Worm (Caenorhabditis elegans): ENCODE measurements around the gene Y37E11B.10.

Y37E11B.10 gene

ce11 chrIV:3579477-3579975 lies 26.7 kb downstream of the Y37E11B.10 start, which contains the start of gene Y37E11B.1 (continued):
- TF ChIP-seq skn-1 (tag; optimal IDR thresholded peaks at IDR 0.05) (peak; percentile 4), isw-1 (GFP tag; IDR thresholded peaks at IDR 0.05) (no peak), jun-1 (tag; optimal IDR thresholded peaks at IDR 0.05) (no peak), ceh-8 (GFP tag; optimal IDR thresholded peaks at IDR 0.05) (no peak), snpc-4 (tag; optimal IDR thresholded peaks at IDR 0.05) (no peak), lin-35 (GFP tag; optimal IDR thresholded peaks at IDR 0.05) (peak in 1 of 2 experiments; percentile 16), nhr-28 (tag; optimal IDR thresholded peaks at IDR 0.05) (no peak), C34B4.2 (tag; optimal IDR thresholded peaks at IDR 0.05) (no peak), fkh-4 (tag; optimal IDR thresholded peaks at IDR 0.05; ENCODE audit: borderline replicate concordance) (no peak), fkh-8 (tag; optimal IDR thresholded peaks at IDR 0.05) (peak; percentile 25), ets-5 (GFP tag; IDR thresholded peaks at IDR 0.05) (no peak), efl-1 (optimal IDR thresholded peaks at IDR 0.05) (peak in 1 of 2 experiments; percentile 53), efl-1 (GFP tag; optimal IDR thresholded peaks at IDR 0.05 in 1 of 2) (peak; percentile 38 to 91), sptf-1 (tag; optimal IDR thresholded peaks at IDR 0.05) (no peak), aha-1 (tag; optimal IDR thresholded peaks at IDR 0.05) (no peak), ceh-82 (tag; optimal IDR thresholded peaks at IDR 0.05) (no peak), irx-1 (tag; optimal IDR thresholded peaks at IDR 0.05) (no peak), hlh-4 (tag; optimal IDR thresholded peaks at IDR 0.05) (no peak)

- TF ChIP-seq dsc-1 (tag; optimal IDR thresholded peaks at IDR 0.05) (no peak), unc-130 (tag; optimal IDR thresholded peaks at IDR 0.05) (no peak), nhr-85 (tag) (peak; percentile 63), Y116A8C.19 (tag; optimal IDR thresholded peaks at IDR 0.05; ENCODE audit: borderline replicate concordance) (no peak)
Observed at ce11 chrIV:3578667-3579066, 27.6 kb downstream of the Y37E11B.10 start.

ce11 chrIV:3578155-3578554 lies 28.1 kb downstream of the Y37E11B.10 start, which contains the start of gene Y37E11B.2:
Y37E11B.2 (plus strand) TSS chrIV:3578455.
- TF ChIP-seq grh-1 (GFP tag; IDR thresholded peaks at IDR 0.05) = no peak
- TF ChIP-seq mab-9 (GFP tag; IDR thresholded peaks at IDR 0.05) = no peak
- TF ChIP-seq unc-62 (GFP tag; optimal IDR thresholded peaks at IDR 0.05) = no peak
- no peak for TF ChIP-seq skn-1 (tag; optimal IDR thresholded peaks at IDR 0.05)
- TF ChIP-seq jun-1 (tag; optimal IDR thresholded peaks at IDR 0.05) = no peak
- no peak for TF ChIP-seq lin-14 (GFP tag; optimal IDR thresholded peaks at IDR 0.05)
- no peak for TF ChIP-seq fkh-8 (tag; optimal IDR thresholded peaks at IDR 0.05)
- TF ChIP-seq egl-13 (tag; optimal IDR thresholded peaks at IDR 0.05) = no peak
- no peak for TF ChIP-seq dpl-1 (GFP tag; optimal IDR thresholded peaks at IDR 0.05)

ce11 chrIV:3570612-3571011 lies 35.7 kb downstream of the Y37E11B.10 start:
- TF ChIP-seq C16A3.4 (tag; optimal IDR thresholded peaks at IDR 0.05) (no peak), nhr-237 (tag; optimal IDR thresholded peaks at IDR 0.05) (no peak), aly-2 (tag; optimal IDR thresholded peaks at IDR 0.05) (no peak), alr-1 (tag; optimal IDR thresholded peaks at IDR 0.05; ENCODE audit: borderline replicate concordance) (no peak), lin-15B (tag; optimal IDR thresholded peaks at IDR 0.05) (no peak), zip-4 (GFP tag; optimal IDR thresholded peaks at IDR 0.05) (no peak), ceh-88 (GFP tag; IDR thresholded peaks at IDR 0.05) (no peak), pqm-1 (tag; optimal IDR thresholded peaks at IDR 0.05) (no peak)

- no peak for TF ChIP-seq ceh-88 (GFP tag; IDR thresholded peaks at IDR 0.05)
- TF ChIP-seq snpc-4 (tag; optimal IDR thresholded peaks at IDR 0.05) = peak; percentile 55
Observed at ce11 chrIV:3568608-3569007, 37.7 kb downstream of the Y37E11B.10 start, which contains the start of gene otpl-1. otpl-1 (plus strand) TSS chrIV:3568979.

Data from whole organism, L1 larva.